Fruit fly (Drosophila melanogaster) whole organism, embryonic: Measurements from ENCODE around the gene Pde6.

ENCODE experiments used
- CG11085 ChIP-seq: fragments of 200-800 bp; sonication (Bioruptor generic); IDR thresholded peaks from 2 replicates; pipeline ENCODE4 v1.3.6; 2022; ENCODE audit warnings: missing biosample characterization, missing genetic modification characterization
- CG12769 ChIP-seq: fragments of 200-800 bp; sonication (Bioruptor generic); optimal IDR thresholded peaks from 2 replicates; lab custom pipeline; 2019; ENCODE audit warnings: missing biosample characterization, mild to moderate bottlenecking, missing genetic modification characterization, moderate library complexity
- CG16815 ChIP-seq: fragments of 200-800 bp; sonication (Bioruptor generic); optimal IDR thresholded peaks from 3 replicates; lab custom pipeline; 2017; ENCODE audit warnings: missing biosample characterization, mild to moderate bottlenecking, missing genetic modification characterization
- CG17802 ChIP-seq: fragments of 200-800 bp; sonication (Bioruptor generic); optimal IDR thresholded peaks from 2 replicates; lab custom pipeline; 2018; ENCODE audit warnings: missing biosample characterization, mild to moderate bottlenecking, missing genetic modification characterization, moderate library complexity
- CG1832 ChIP-seq: fragments of 200-800 bp; sonication (Bioruptor generic); optimal IDR thresholded peaks from 2 replicates; lab custom pipeline; 2017; ENCODE audit warnings: missing biosample characterization, mild to moderate bottlenecking, missing genetic modification characterization, inconsistent platforms
- CG18619 ChIP-seq: fragments of 200-800 bp; sonication (Bioruptor generic); optimal IDR thresholded peaks from 3 replicates; lab custom pipeline; 2017; ENCODE audit warnings: missing biosample characterization, mild to moderate bottlenecking, missing genetic modification characterization
- CG2889 ChIP-seq: fragments of 200-800 bp; sonication (Bioruptor generic); IDR thresholded peaks from 3 replicates; pipeline ENCODE4 v1.3.6; 2022; ENCODE audit warnings: missing biosample characterization, missing genetic modification characterization
- CG32772 ChIP-seq: fragments of 200-800 bp; sonication (Bioruptor generic); IDR thresholded peaks from 2 replicates; pipeline ENCODE4 v1.3.6; 2022; ENCODE audit warnings: missing biosample characterization, missing genetic modification characterization
- CG3995 ChIP-seq: fragments of 200-800 bp; sonication (Bioruptor generic); optimal IDR thresholded peaks from 3 replicates; lab custom pipeline; 2016; ENCODE audit warnings: missing biosample characterization, missing genetic modification characterization
- CG4404 ChIP-seq: fragments of 200-800 bp; sonication (Bioruptor generic); IDR thresholded peaks from 2 replicates; pipeline ENCODE4 v1.3.6; 2022; ENCODE audit warnings: missing biosample characterization, missing genetic modification characterization
- CG4424 ChIP-seq: fragments of 200-800 bp; sonication (Bioruptor generic); optimal IDR thresholded peaks from 3 replicates; lab custom pipeline; 2016; ENCODE audit warnings: missing biosample characterization, missing genetic modification characterization
- CG4854 ChIP-seq: fragments of 200-800 bp; sonication (Bioruptor generic); optimal IDR thresholded peaks from 2 replicates; lab custom pipeline; 2016; ENCODE audit warnings: missing biosample characterization, missing genetic modification characterization, inconsistent platforms
- CG8359 ChIP-seq: fragments of 200-800 bp; sonication (Bioruptor generic); optimal IDR thresholded peaks from 2 replicates; lab custom pipeline; 2017; ENCODE audit warnings: missing biosample characterization, mild to moderate bottlenecking, missing genetic modification characterization, borderline replicate concordance
- D ChIP-seq, 2 experiments: fragments of 200-800 bp in 1 of 2; fragments of >200 bp in 1 of 2; sonication (Bioruptor generic) in 1 of 2; optimal IDR thresholded peaks; 2 replicates in 1 of 2; 3 replicates in 1 of 2; lab custom pipeline; 2017; ENCODE audit warnings: mild to moderate bottlenecking in 1 of 2, missing biosample characterization in 1 of 2, missing genetic modification characterization in 1 of 2, missing genetic modification reagents in 1 of 2
- D19B ChIP-seq: fragments of 200-800 bp; sonication (Bioruptor generic); optimal IDR thresholded peaks from 2 replicates; lab custom pipeline; 2017; ENCODE audit warnings: missing biosample characterization, mild to moderate bottlenecking, missing genetic modification characterization
- Dbx ChIP-seq: fragments of 200-800 bp; sonication (Bioruptor generic); IDR thresholded peaks from 3 replicates; pipeline ENCODE4 v1.3.6; 2022; ENCODE audit warnings: missing biosample characterization, missing genetic modification characterization
- E2f1 ChIP-seq: fragments of 200-800 bp; sonication (Bioruptor generic); IDR thresholded peaks from 2 replicates; pipeline ENCODE4 v1.3.6; 2022; ENCODE audit warnings: missing biosample characterization, missing genetic modification characterization
- Hr51 ChIP-seq, 2 experiments: fragments of 200-800 bp; sonication (Bioruptor generic); optimal IDR thresholded peaks; 2 replicates in 1 of 2; 3 replicates in 1 of 2; lab custom pipeline; 2016 to 2018; ENCODE audit warnings: missing biosample characterization in 2 of 2, missing genetic modification characterization in 2 of 2, mild to moderate bottlenecking in 1 of 2, moderate library complexity in 1 of 2
- Med ChIP-seq: fragments of 200-800 bp; sonication (Bioruptor generic); peaks from one replicate; lab custom pipeline; 2016; ENCODE audit warnings: missing biosample characterization, missing genetic modification characterization, mild to moderate bottlenecking, inconsistent platforms, moderate library complexity
- Oaz ChIP-seq: fragments of 200-800 bp; sonication (Bioruptor generic); IDR thresholded peaks from 2 replicates; pipeline ENCODE4 v1.3.6; 2022; ENCODE audit warnings: missing biosample characterization, missing genetic modification characterization
- Pdp1 ChIP-seq, 2 experiments: fragments of 200-800 bp; sonication (Bioruptor generic); optimal IDR thresholded peaks; 3 replicates each; lab custom pipeline; 2016; ENCODE audit warnings: missing biosample characterization in 2 of 2, missing genetic modification characterization in 2 of 2, mild to moderate bottlenecking in 1 of 2, moderate library complexity in 1 of 2
- Scr ChIP-seq: fragments of 200-800 bp; sonication (Bioruptor generic); IDR thresholded peaks from 2 replicates; pipeline ENCODE4 v1.3.6; 2022; ENCODE audit warnings: missing biosample characterization, missing genetic modification characterization; ENCODE audit not compliant: partially characterized antibody
- Sin3A ChIP-seq: fragments of >200 bp; optimal IDR thresholded peaks from 2 replicates; lab custom pipeline; 2018
- Spps ChIP-seq: fragments of 200-800 bp; sonication (Bioruptor generic); optimal IDR thresholded peaks from 2 replicates; lab custom pipeline; 2018; ENCODE audit warnings: missing biosample characterization, mild to moderate bottlenecking, missing genetic modification characterization
- TFAM ChIP-seq: fragments of 200-800 bp; sonication (Bioruptor generic); optimal IDR thresholded peaks from 2 replicates; lab custom pipeline; 2017; ENCODE audit warnings: missing biosample characterization, missing genetic modification characterization, inconsistent platforms
- Taf1 ChIP-seq: fragments of 200-800 bp; sonication (Bioruptor generic); IDR thresholded peaks from 2 replicates; pipeline ENCODE4 v1.3.6; 2022; ENCODE audit warnings: missing biosample characterization, missing genetic modification characterization
- Tbp ChIP-seq: fragments of >200 bp; optimal IDR thresholded peaks from 2 replicates; lab custom pipeline; 2018; ENCODE audit warnings: missing biosample characterization, missing genetic modification characterization
- Trl ChIP-seq, 3 experiments: fragments of >200 bp in 2 of 3; fragments of 200-800 bp in 1 of 3; sonication (Bioruptor generic) in 1 of 3; optimal IDR thresholded peaks; 2 replicates in 1 of 3; 3 replicates in 2 of 3; lab custom pipeline; 2016 to 2017; ENCODE audit warnings: missing biosample characterization in 1 of 3, missing genetic modification characterization in 1 of 3
- Usf ChIP-seq: fragments of 200-800 bp; sonication (Bioruptor generic); optimal IDR thresholded peaks from 2 replicates; lab custom pipeline; 2017; ENCODE audit warnings: missing genotype, missing biosample characterization, missing genetic modification characterization
- al ChIP-seq: fragments of 200-800 bp; sonication (Bioruptor generic); IDR thresholded peaks from 2 replicates; pipeline ENCODE4 v1.3.6; 2022; ENCODE audit warnings: missing biosample characterization, missing genetic modification characterization
- ci ChIP-seq: fragments of 200-800 bp; sonication (Bioruptor generic); IDR thresholded peaks from 3 replicates; pipeline ENCODE4 v1.3.6; 2022; ENCODE audit warnings: missing biosample characterization, missing genetic modification characterization
- crol ChIP-seq: fragments of 200-800 bp; sonication (Bioruptor generic); IDR thresholded peaks from 2 replicates; pipeline ENCODE4 v1.3.6; 2022; ENCODE audit warnings: missing biosample characterization, missing genetic modification characterization
- dmrt99B ChIP-seq: fragments of 200-800 bp; sonication (Bioruptor generic); optimal IDR thresholded peaks from 2 replicates; lab custom pipeline; 2018; ENCODE audit warnings: missing biosample characterization, mild to moderate bottlenecking, missing genetic modification characterization, moderate library complexity
- fru ChIP-seq: fragments of >200 bp; optimal IDR thresholded peaks from 2 replicates; lab custom pipeline; 2017
- gsb ChIP-seq: fragments of 200-800 bp; sonication (Bioruptor generic); IDR thresholded peaks from 2 replicates; pipeline ENCODE4 v1.3.6; 2022; ENCODE audit warnings: missing biosample characterization, missing genetic modification characterization
- hth ChIP-seq: fragments of >200 bp; optimal IDR thresholded peaks from 2 replicates; lab custom pipeline; 2017; ENCODE audit warnings: inconsistent platforms
- ind ChIP-seq: fragments of 200-800 bp; sonication (Bioruptor generic); optimal IDR thresholded peaks from 3 replicates; lab custom pipeline; 2016; ENCODE audit warnings: missing biosample characterization, missing genetic modification characterization
- kni ChIP-seq: fragments of 200-800 bp; sonication (Bioruptor generic); optimal IDR thresholded peaks from 3 replicates; lab custom pipeline; 2017; ENCODE audit warnings: mild to moderate bottlenecking, missing biosample characterization, missing genetic modification reagents, missing genetic modification characterization
- lab ChIP-seq: fragments of 200-800 bp; sonication (Bioruptor generic); optimal IDR thresholded peaks from 3 replicates; lab custom pipeline; 2017; ENCODE audit warnings: missing biosample characterization, missing genetic modification characterization, mild to moderate bottlenecking, moderate library complexity, missing genetic modification reagents
- p53 ChIP-seq: fragments of 200-800 bp; sonication (Bioruptor generic); optimal IDR thresholded peaks from 2 replicates; lab custom pipeline; 2016; ENCODE audit warnings: missing biosample characterization, missing genetic modification characterization
- pita ChIP-seq: fragments of 200-800 bp; sonication (Bioruptor generic); optimal IDR thresholded peaks from 2 replicates; lab custom pipeline; 2017; ENCODE audit warnings: missing biosample characterization, mild to moderate bottlenecking, missing genetic modification characterization
- pum ChIP-seq: fragments of 200-800 bp; sonication (Bioruptor generic); optimal IDR thresholded peaks from 2 replicates; lab custom pipeline; 2016; ENCODE audit warnings: missing biosample characterization, missing genetic modification characterization
- repo ChIP-seq: fragments of 200-800 bp; sonication (Bioruptor generic); optimal IDR thresholded peaks from 2 replicates; lab custom pipeline; 2016; ENCODE audit warnings: missing biosample characterization, missing genetic modification characterization
- ro ChIP-seq: fragments of 200-800 bp; sonication (Bioruptor generic); IDR thresholded peaks from 2 replicates; pipeline ENCODE4 v1.3.6; 2022; ENCODE audit warnings: missing biosample characterization, missing genetic modification characterization
- sc ChIP-seq, 3 experiments: fragments of >200 bp in 2 of 3; fragments of 200-800 bp in 1 of 3; sonication (Bioruptor generic) in 1 of 3; optimal IDR thresholded peaks; 2 replicates in 2 of 3; 3 replicates in 1 of 3; lab custom pipeline; 2017; ENCODE audit warnings: mild to moderate bottlenecking in 1 of 3, missing biosample characterization in 1 of 3, missing genetic modification characterization in 1 of 3, missing genetic modification reagents in 1 of 3
- sisA ChIP-seq: fragments of 200-800 bp; sonication (Bioruptor generic); IDR thresholded peaks from 2 replicates; pipeline ENCODE4 v1.3.6; 2022; ENCODE audit warnings: missing biosample characterization, missing genetic modification characterization
- stwl ChIP-seq: fragments of 200-800 bp; sonication (Bioruptor generic); optimal IDR thresholded peaks from 3 replicates; lab custom pipeline; 2018; ENCODE audit warnings: missing biosample characterization, mild to moderate bottlenecking, missing genetic modification characterization, moderate library complexity
- zen ChIP-seq: fragments of 200-800 bp; sonication (Bioruptor generic); optimal IDR thresholded peaks from 3 replicates; lab custom pipeline; 2018; ENCODE audit warnings: missing biosample characterization, mild to moderate bottlenecking, missing genetic modification characterization, moderate library complexity

The Pde6 gene

dm6 chr3R:14590753-14591535 lies 32.8 kb upstream of the Pde6 start (continued):
- TF ChIP-seq Oaz (GFP tag; lab: Robert Waterston, UW), result no peak
- TF ChIP-seq Med, result peak; percentile 58
- peak; percentile 60 for TF ChIP-seq CG32772 (GFP tag; lab: Robert Waterston, UW)
- peak; percentile 25 for TF ChIP-seq pum (GFP tag; lab: Kevin White, UChicago)
- peak in 1 of 2 experiments; percentile 45 for TF ChIP-seq Trl (optimal IDR thresholded peaks at IDR 0.05; lab: Kevin White, UChicago)
- no peak for TF ChIP-seq Trl (GFP tag; optimal IDR thresholded peaks at IDR 0.05; lab: Kevin White, UChicago)
- no peak for TF ChIP-seq hth (lab: Kevin White, UChicago)
- peak; percentile 28 to 54 for TF ChIP-seq Pdp1 (GFP tag; optimal IDR thresholded peaks at IDR 0.05; lab: Kevin White, UChicago)
- no peak for TF ChIP-seq D (optimal IDR thresholded peaks at IDR 0.05; lab: Kevin White, UChicago)
- TF ChIP-seq D (GFP tag; optimal IDR thresholded peaks at IDR 0.05; lab: Kevin White, UChicago), result peak; percentile 96
- peak; percentile 70; the same call in 1 of the 2 replicates for TF ChIP-seq ro (GFP tag; lab: Robert Waterston, UW)
- peak; percentile 56 for TF ChIP-seq E2f1 (GFP tag; lab: Robert Waterston, UW)
- no peak for TF ChIP-seq gsb
- TF ChIP-seq CG12769 (tag; lab: Kevin White, UChicago), result no peak
- TF ChIP-seq sc (optimal IDR thresholded peaks at IDR 0.05; lab: Kevin White, UChicago), result no peak
- peak; percentile 93 for TF ChIP-seq sc (GFP tag; optimal IDR thresholded peaks at IDR 0.05; lab: Kevin White, UChicago)
- peak; percentile 90 for TF ChIP-seq CG4424 (GFP tag; lab: Kevin White, UChicago)
- TF ChIP-seq fru (lab: Kevin White, UChicago), result no peak
- peak; percentile 85 for TF ChIP-seq dmrt99B (tag; lab: Kevin White, UChicago)
- peak; percentile 39 for TF ChIP-seq CG17802 (tag; lab: Kevin White, UChicago)
- TF ChIP-seq sisA (GFP tag; lab: Robert Waterston, UW), result peak; percentile 82
- peak; percentile 93 for TF ChIP-seq CG16815 (GFP tag; lab: Kevin White, UChicago)
- TF ChIP-seq CG4854, result no peak
- peak; percentile 95 for TF ChIP-seq zen (tag; lab: Kevin White, UChicago)
- no peak for TF ChIP-seq pita (GFP tag; lab: Kevin White, UChicago)
- peak; percentile 77 for TF ChIP-seq CG18619
- TF ChIP-seq Taf1 (GFP tag; lab: Robert Waterston, UW), result no peak
- TF ChIP-seq Spps (tag; lab: Kevin White, UChicago), result peak; percentile 93
- TF ChIP-seq Scr (GFP tag; lab: Robert Waterston, UW), result no peak
- peak; percentile 67 for TF ChIP-seq lab (GFP tag; lab: Kevin White, UChicago)
- TF ChIP-seq Sin3A (lab: Kevin White, UChicago), result no peak
- peak; percentile 59 for TF ChIP-seq ind (GFP tag; lab: Kevin White, UChicago)
- TF ChIP-seq CG1832 (GFP tag; lab: Kevin White, UChicago), result peak; percentile 67
- TF ChIP-seq p53 (GFP tag; lab: Kevin White, UChicago), result no peak
- TF ChIP-seq CG4404 (GFP tag; lab: Robert Waterston, UW), result peak; percentile 91
- TF ChIP-seq ci (GFP tag; lab: Robert Waterston, UW), result peak; percentile 62; the same call in 1 of the 3 replicates
- TF ChIP-seq crol (GFP tag; lab: Robert Waterston, UW), result no peak
- no peak for TF ChIP-seq CG2889 (GFP tag; lab: Robert Waterston, UW)
- peak; percentile 85 for TF ChIP-seq kni (GFP tag; lab: Kevin White, UChicago)
- no peak for TF ChIP-seq al (GFP tag; lab: Robert Waterston, UW)
- TF ChIP-seq CG8359 (GFP tag; lab: Kevin White, UChicago), result peak; percentile 77
- no peak for TF ChIP-seq repo (GFP tag; lab: Kevin White, UChicago)
- no peak for TF ChIP-seq Tbp (GFP tag; lab: Kevin White, UChicago)
- peak in 1 of 2 experiments; percentile 82 for TF ChIP-seq Hr51 (GFP tag; optimal IDR thresholded peaks at IDR 0.05; lab: Kevin White, UChicago)
- peak; percentile 84 for TF ChIP-seq Usf
- TF ChIP-seq D19B (GFP tag; lab: Kevin White, UChicago), result no peak
- TF ChIP-seq CG11085 (GFP tag; lab: Robert Waterston, UW), result no peak
- TF ChIP-seq TFAM (GFP tag; lab: Kevin White, UChicago), result peak; percentile 59
- no peak for TF ChIP-seq Dbx (GFP tag; lab: Robert Waterston, UW)
- TF ChIP-seq CG3995 (GFP tag; lab: Kevin White, UChicago), result no peak
- TF ChIP-seq stwl (tag; lab: Kevin White, UChicago), result peak; percentile 65
